Worm (Caenorhabditis elegans): ENCODE results near the gene mdt-8.

The mdt-8 gene

DNA sequence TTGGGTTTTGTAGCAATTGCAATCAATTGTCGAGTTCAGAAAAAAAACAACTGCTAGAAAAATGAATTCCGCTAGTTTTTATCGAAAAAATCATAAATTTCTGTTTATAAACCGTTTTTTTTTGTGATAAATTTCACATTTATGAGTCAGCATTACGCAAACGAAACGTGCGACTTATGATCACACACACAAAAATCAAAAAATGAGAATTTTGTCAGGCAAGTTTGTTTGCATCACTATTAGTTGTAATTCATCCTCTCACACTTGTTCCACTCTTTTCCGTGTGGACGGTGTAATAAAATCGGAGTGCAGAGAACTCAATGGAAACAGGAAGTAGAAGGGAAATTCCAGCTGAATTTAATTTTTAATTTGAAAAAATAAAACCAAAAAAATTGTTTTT is 43.8 kb upstream of the mdt-8 start, which contains the start of gene pcs-1:
pcs-1 (minus strand) TSS at position 344 of the 400 bp plus-strand sequence.
- TF ChIP-seq pag-3 (tag; optimal IDR thresholded peaks at IDR 0.05; ENCODE audit: borderline replicate concordance) (no peak), ceh-19 (GFP tag; optimal IDR thresholded peaks at IDR 0.05) (no peak), hlh-8 (tag; optimal IDR thresholded peaks at IDR 0.05) (no peak), fax-1 (tag; optimal IDR thresholded peaks at IDR 0.05) (no peak), fkh-10 (GFP tag; optimal IDR thresholded peaks at IDR 0.05) (no peak)

DNA sequence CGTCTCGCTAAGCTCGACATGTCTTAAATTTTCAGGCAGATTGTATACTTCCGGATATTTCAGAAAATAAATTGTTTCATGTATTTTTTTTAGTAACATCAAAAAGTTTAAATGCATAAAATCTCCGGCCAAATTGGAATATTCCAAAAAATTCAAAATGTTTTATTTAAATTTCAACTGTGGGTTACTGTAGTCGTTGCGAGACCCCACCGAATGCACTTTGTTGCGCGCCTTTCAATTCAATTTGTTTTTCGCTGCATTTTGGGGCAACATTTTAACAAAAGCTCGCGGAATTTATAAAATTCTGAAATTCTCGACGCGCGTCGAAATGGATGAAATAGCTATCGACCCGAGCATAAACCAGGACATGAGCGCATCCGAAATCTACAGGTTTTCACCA is 39.3 kb upstream of the mdt-8 start, which contains the start of gene F54D5.2:
F54D5.2 (plus strand) TSS at position 237 of the 400 bp plus-strand sequence.
- TF ChIP-seq K02D7.2 (tag; optimal IDR thresholded peaks at IDR 0.05) (no peak), ceh-45 (GFP tag; IDR thresholded peaks at IDR 0.05) (no peak), gmeb-2 (tag; optimal IDR thresholded peaks at IDR 0.05) (no peak), ama-1 (optimal IDR thresholded peaks at IDR 0.05) (no peak), ets-4 (tag; optimal IDR thresholded peaks at IDR 0.05) (no peak), lin-11 (tag; optimal IDR thresholded peaks at IDR 0.05) (no peak), pat-9 (tag; optimal IDR thresholded peaks at IDR 0.05) (no peak), hlh-30 (tag; optimal IDR thresholded peaks at IDR 0.05; ENCODE audit: insufficient read depth) (no peak), ceh-34 (tag; optimal IDR thresholded peaks at IDR 0.05) (no peak), tbx-2 (tag; optimal IDR thresholded peaks at IDR 0.05) (no peak), zip-5 (tag; optimal IDR thresholded peaks at IDR 0.05) (no peak), ceh-18 (tag; optimal IDR thresholded peaks at IDR 0.05) (no peak), unc-86 (tag; optimal IDR thresholded peaks at IDR 0.05) (no peak), sox-2 (GFP tag; IDR thresholded peaks at IDR 0.05) (no peak), ahr-1 (tag; optimal IDR thresholded peaks at IDR 0.05) (no peak), syd-9 (tag; optimal IDR thresholded peaks at IDR 0.05) (no peak)

- TF ChIP-seq hlh-15 (tag; optimal IDR thresholded peaks at IDR 0.05): no peak
- no peak for TF ChIP-seq ttx-3 (tag; optimal IDR thresholded peaks at IDR 0.05)
- no peak for TF ChIP-seq Y22D7AL.16 (tag; optimal IDR thresholded peaks at IDR 0.05)
- TF ChIP-seq unc-3 (GFP tag; conservative IDR thresholded peaks at IDR 0.05): no peak
- no peak for TF ChIP-seq unc-3 (tag; optimal IDR thresholded peaks at IDR 0.05)
- TF ChIP-seq C08G9.2 (tag; optimal IDR thresholded peaks at IDR 0.05): no peak
- no peak for TF ChIP-seq T23F11.4 (GFP tag; optimal IDR thresholded peaks at IDR 0.05)
- no peak for TF ChIP-seq ets-4 (tag; optimal IDR thresholded peaks at IDR 0.05)
Measured at ce11 chrII:11571260-11571854, 37.7 kb upstream of the mdt-8 start, which contains the start of gene F54D5.3. F54D5.3 (plus strand) TSS chrII:11571805.

- TF ChIP-seq ceh-9 (tag; optimal IDR thresholded peaks at IDR 0.05) (no peak), ceh-22 (tag; optimal IDR thresholded peaks at IDR 0.05) (no peak), nhr-232 (tag; optimal IDR thresholded peaks at IDR 0.05) (no peak), che-1 (tag; optimal IDR thresholded peaks at IDR 0.05) (no peak), hlh-30 (tag; optimal IDR thresholded peaks at IDR 0.05; ENCODE audit: insufficient read depth) (no peak), hlh-13 (GFP tag; optimal IDR thresholded peaks at IDR 0.05) (no peak), pha-4 (tag; optimal IDR thresholded peaks at IDR 0.05) (no peak), elt-2 (tag; optimal IDR thresholded peaks at IDR 0.05) (no peak), ceh-2 (tag; optimal IDR thresholded peaks at IDR 0.05) (no peak), nhr-11 (tag; optimal IDR thresholded peaks at IDR 0.05) (no peak), ceh-31 (tag; optimal IDR thresholded peaks at IDR 0.05) (no peak), ceh-6 (GFP tag; optimal IDR thresholded peaks at IDR 0.05) (no peak), ceh-45 (GFP tag; IDR thresholded peaks at IDR 0.05) (no peak), ets-4 (tag; optimal IDR thresholded peaks at IDR 0.05) (no peak), pag-3 (tag; optimal IDR thresholded peaks at IDR 0.05; ENCODE audit: borderline replicate concordance) (no peak), ceh-18 (tag; optimal IDR thresholded peaks at IDR 0.05) (no peak), hlh-15 (tag; optimal IDR thresholded peaks at IDR 0.05) (no peak), ceh-14 (tag; optimal IDR thresholded peaks at IDR 0.05) (no peak), dmd-4 (tag; optimal IDR thresholded peaks at IDR 0.05; ENCODE audit: borderline replicate concordance) (no peak), Y22D7AL.16 (tag; optimal IDR thresholded peaks at IDR 0.05) (no peak)
Measured at ce11 chrII:11569213-11569868, 35.7 kb upstream of the mdt-8 start, which contains the start of the genes F54D5.23 and F54D5.4. F54D5.23 (minus strand) TSS chrII:11569287. F54D5.4 (plus strand) TSS chrII:11569818.

Measured in whole organism, late embryonic.